Fruit fly (Drosophila melanogaster) S2 (cell line): ENCODE results near the gene lush.

ENCODE experiments used
- CG8478 ChIP-seq: fragments of >200 bp; optimal IDR thresholded peaks from 2 replicates; lab custom pipeline; 2018
- CTCF ChIP-seq, 2 experiments: fragments of >200 bp; optimal IDR thresholded peaks; 2 replicates each; lab custom pipeline; 2018

DNA sequence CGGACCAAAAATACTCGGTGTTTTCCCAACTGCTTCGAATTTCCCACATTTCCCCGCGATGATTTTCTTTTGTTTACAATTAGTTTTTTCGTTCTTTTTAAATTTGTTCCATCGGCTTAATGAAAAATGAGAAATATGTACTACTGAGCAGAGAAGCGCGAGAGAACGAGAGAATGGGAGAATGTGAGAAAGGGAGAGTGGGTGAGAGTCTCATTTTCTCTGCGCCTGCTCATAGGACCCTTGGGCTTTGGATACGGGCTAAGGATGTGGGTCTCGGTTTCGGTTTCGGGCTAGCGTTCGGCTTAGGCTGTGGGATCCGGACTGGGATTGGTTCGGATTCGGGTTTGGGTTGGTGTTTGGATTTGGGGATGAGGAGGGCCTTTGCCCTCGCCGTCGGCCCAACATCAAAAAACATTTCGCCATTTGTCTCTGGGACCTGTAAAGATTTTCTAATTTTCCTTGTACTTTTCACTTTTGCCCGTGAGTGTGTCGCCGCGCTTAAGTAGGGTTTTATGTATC lies 25.1 kb downstream of the lush start:
- no peak for TF ChIP-seq CG8478 (lab: Kevin White, UChicago)
- TF ChIP-seq CTCF (optimal IDR thresholded peaks at IDR 0.05; lab: Kevin White, UChicago) = no peak
